Worm (Caenorhabditis elegans) whole organism, young adult: ENCODE measurements around the gene C46A5.6.

ENCODE experiments used
- egl-18 ChIP-seq: fragments of 200-800 bp; sonication (Bioruptor generic); IDR thresholded peaks from 2 replicates; pipeline ENCODE4 v1.3.6; 2022; ENCODE audit warnings: missing genetic modification reagents, missing genetic modification characterization, missing compliant biosample characterization
- sptf-2 ChIP-seq: fragments of 200-800 bp; sonication (Bioruptor generic); optimal IDR thresholded peaks from 2 replicates; lab custom pipeline; 2018; ENCODE audit warnings: mild to moderate bottlenecking, missing genetic modification characterization, missing compliant biosample characterization

- no peak for TF ChIP-seq egl-18
- TF ChIP-seq sptf-2 = no peak
These were observed 6.4 kb downstream of the C46A5.6 start, which contains the start of gene C46A5.4 for ce11 chrIV:7757245-7757644.
